Worm (Caenorhabditis elegans) whole organism, mixed stage, embryonic: ENCODE results near the gene M110.9.

ENCODE experiments used
- ceh-39 ChIP-seq: fragments of 150-350 bp; optimal IDR thresholded peaks from 2 replicates; lab custom pipeline; 2014; ENCODE audit warnings: missing biosample characterization, missing genetic modification characterization
- ceh-83 ChIP-seq: fragments of 200-800 bp; sonication (Bioruptor generic); optimal IDR thresholded peaks from 2 replicates; lab custom pipeline; 2018; ENCODE audit warnings: mild to moderate bottlenecking, missing genetic modification characterization, missing compliant biosample characterization
- ces-1 ChIP-seq: fragments of 150-350 bp; optimal IDR thresholded peaks from 2 replicates; lab custom pipeline; 2014; ENCODE audit warnings: missing biosample characterization, missing genetic modification reagents, missing genetic modification characterization
- flh-1 ChIP-seq: fragments of 200-800 bp; sonication (Bioruptor generic); optimal IDR thresholded peaks from 2 replicates; lab custom pipeline; 2018; ENCODE audit warnings: mild to moderate bottlenecking, missing genetic modification characterization, moderate library complexity, missing compliant biosample characterization
- lsy-2 ChIP-seq: fragments of 150-350 bp; optimal IDR thresholded peaks from 2 replicates; lab custom pipeline; 2014; ENCODE audit warnings: missing biosample characterization, missing genetic modification characterization
- mab-5 ChIP-seq: fragments of 150-350 bp; optimal IDR thresholded peaks from 2 replicates; lab custom pipeline; 2014; ENCODE audit warnings: missing biosample characterization, missing genetic modification characterization
- nhr-28 ChIP-seq: fragments of 150-350 bp; optimal IDR thresholded peaks from 2 replicates; lab custom pipeline; 2014; ENCODE audit warnings: missing biosample characterization, missing genetic modification characterization
- unc-39 ChIP-seq: fragments of 150-350 bp; optimal IDR thresholded peaks from 2 replicates; lab custom pipeline; 2014; ENCODE audit warnings: missing biosample characterization, missing genetic modification characterization
- ztf-11 ChIP-seq: fragments of 150-350 bp; optimal IDR thresholded peaks from 2 replicates; lab custom pipeline; 2014; ENCODE audit warnings: missing biosample characterization, missing genetic modification characterization

DNA sequence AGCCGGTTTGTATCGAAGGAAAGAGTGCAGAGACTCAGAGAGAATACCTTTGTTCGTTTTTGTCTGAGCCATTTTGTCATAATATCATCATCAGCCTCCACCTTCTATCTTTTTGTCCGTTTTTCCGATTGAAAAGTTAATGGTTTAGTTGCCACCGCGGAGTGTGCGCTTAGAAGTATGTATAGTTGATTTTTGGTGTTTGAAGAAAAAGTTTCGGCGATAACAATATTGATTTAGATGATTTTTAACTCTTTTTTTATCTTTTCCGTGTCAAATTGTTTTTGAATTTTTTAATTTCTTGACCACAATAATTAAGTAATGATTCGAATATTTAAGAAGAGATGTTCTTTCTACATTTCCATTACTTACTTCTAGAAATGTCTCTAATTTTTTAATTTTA, 25.5 kb upstream of the M110.9 start:
- TF ChIP-seq ceh-83 (GFP tag; lab: Kevin White, UChicago), result no peak
- no peak for TF ChIP-seq ztf-11
- TF ChIP-seq mab-5 (tag; lab: Kevin White, UChicago), result no peak
- no peak for TF ChIP-seq unc-39 (tag; lab: Kevin White, UChicago)
- TF ChIP-seq ces-1 (GFP tag; lab: Kevin White, UChicago), result no peak
- no peak for TF ChIP-seq nhr-28 (tag; lab: Kevin White, UChicago)
- TF ChIP-seq ceh-39, result no peak
- TF ChIP-seq lsy-2 (tag; lab: Kevin White, UChicago), result no peak
- TF ChIP-seq flh-1 (GFP tag; lab: Kevin White, UChicago), result no peak
